Worm (Caenorhabditis elegans): ENCODE data around the gene ham-2.

ham-2 gene

ce11 chrX:4521837-4522816, 32.4 kb upstream of the ham-2 start, which contains the start of gene C07A12.7:
Gene C07A12.7, minus strand, starts transcription at chrX:4522144.
- peak; percentile 3 for TF ChIP-seq drap-1 (GFP tag; optimal IDR thresholded peaks at IDR 0.05)
- TF ChIP-seq ham-2 (GFP tag; optimal IDR thresholded peaks at IDR 0.05): peak; percentile 81
- no peak for TF ChIP-seq snpc-4 (tag; optimal IDR thresholded peaks at IDR 0.05)
- peak; percentile 62 for TF ChIP-seq unc-62 (GFP tag; optimal IDR thresholded peaks at IDR 0.05)
- peak; percentile 39 for TF ChIP-seq nhr-2 (tag; optimal IDR thresholded peaks at IDR 0.05)
- peak; percentile 3 for TF ChIP-seq ces-1 (GFP tag; optimal IDR thresholded peaks at IDR 0.05)
- peak; percentile 85 for TF ChIP-seq elt-1 (tag; optimal IDR thresholded peaks at IDR 0.05; ENCODE audit: borderline replicate concordance, insufficient read depth)
- no peak for TF ChIP-seq nhr-76 (tag; optimal IDR thresholded peaks at IDR 0.05)

ce11 chrX:4523315-4523714, 31.2 kb upstream of the ham-2 start:
- no peak for TF ChIP-seq nhr-28 (tag; optimal IDR thresholded peaks at IDR 0.05)
- no peak for TF ChIP-seq elt-3 (tag; optimal IDR thresholded peaks at IDR 0.05)

ce11 chrX:4523887-4524350, 30.6 kb upstream of the ham-2 start, which contains the start of gene pdi-2:
Gene pdi-2, plus strand, starts transcription at chrX:4524155.
- peak; percentile 21 for TF ChIP-seq nhr-237 (tag; optimal IDR thresholded peaks at IDR 0.05)
- TF ChIP-seq blmp-1 (tag; optimal IDR thresholded peaks at IDR 0.05): peak; percentile 24
- peak; percentile 6 for TF ChIP-seq bed-3 (GFP tag; optimal IDR thresholded peaks at IDR 0.05)
- no peak for TF ChIP-seq hlh-1 (tag; optimal IDR thresholded peaks at IDR 0.05)
- TF ChIP-seq unc-120 (tag; optimal IDR thresholded peaks at IDR 0.05; ENCODE audit: poor library complexity, severe bottlenecking): peak; percentile 63
- TF ChIP-seq ztf-11 (tag; optimal IDR thresholded peaks at IDR 0.05): no peak
- peak; percentile 41 for TF ChIP-seq nhr-2 (tag; optimal IDR thresholded peaks at IDR 0.05)
- TF ChIP-seq tbx-8 (GFP tag; optimal IDR thresholded peaks at IDR 0.05): no peak
- TF ChIP-seq mab-5 (tag; optimal IDR thresholded peaks at IDR 0.05): no peak
- peak; percentile 49 for TF ChIP-seq ceh-83 (GFP tag; optimal IDR thresholded peaks at IDR 0.05)
- no peak for TF ChIP-seq nhr-28 (tag; optimal IDR thresholded peaks at IDR 0.05)
- TF ChIP-seq snpc-4 (tag; optimal IDR thresholded peaks at IDR 0.05): no peak
- no peak for TF ChIP-seq pha-4 (tag; optimal IDR thresholded peaks at IDR 0.05)
- peak; percentile 73 for TF ChIP-seq drap-1 (GFP tag; optimal IDR thresholded peaks at IDR 0.05)
- peak; percentile 88 for TF ChIP-seq lsy-2 (tag; optimal IDR thresholded peaks at IDR 0.05)
- TF ChIP-seq elt-1 (tag; optimal IDR thresholded peaks at IDR 0.05; ENCODE audit: borderline replicate concordance, insufficient read depth): no peak
- TF ChIP-seq elt-3 (tag; optimal IDR thresholded peaks at IDR 0.05): no peak
- peak; percentile 0 for TF ChIP-seq unc-62 (GFP tag; optimal IDR thresholded peaks at IDR 0.05)
- TF ChIP-seq M03D4.4 (tag; optimal IDR thresholded peaks at IDR 0.05): peak; percentile 73
- no peak for TF ChIP-seq unc-39 (tag; optimal IDR thresholded peaks at IDR 0.05)
- TF ChIP-seq ceh-39 (tag; optimal IDR thresholded peaks at IDR 0.05): no peak
- no peak for TF ChIP-seq zip-8 (tag; optimal IDR thresholded peaks at IDR 0.05)
- TF ChIP-seq ces-1 (GFP tag; optimal IDR thresholded peaks at IDR 0.05): peak; percentile 74
- TF ChIP-seq cnd-1 (tag; optimal IDR thresholded peaks at IDR 0.05): peak; percentile 66
- TF ChIP-seq mls-2 (tag; optimal IDR thresholded peaks at IDR 0.05): peak; percentile 87
- peak; percentile 49 for TF ChIP-seq lin-32 (GFP tag; optimal IDR thresholded peaks at IDR 0.05)
- TF ChIP-seq ceh-43 (GFP tag; optimal IDR thresholded peaks at IDR 0.05): peak; percentile 16
- TF ChIP-seq flh-1 (GFP tag; optimal IDR thresholded peaks at IDR 0.05): no peak
- TF ChIP-seq nhr-76 (tag; optimal IDR thresholded peaks at IDR 0.05): no peak
- no peak for TF ChIP-seq nhr-12 (tag; optimal IDR thresholded peaks at IDR 0.05)
- TF ChIP-seq lin-13 (tag; optimal IDR thresholded peaks at IDR 0.05): peak; percentile 14
- peak; percentile 86 for TF ChIP-seq sptf-1 (tag; optimal IDR thresholded peaks at IDR 0.05)
- peak; percentile 94 for TF ChIP-seq ham-2 (GFP tag; optimal IDR thresholded peaks at IDR 0.05)
- TF ChIP-seq sem-2 (GFP tag; optimal IDR thresholded peaks at IDR 0.05): no peak
- TF ChIP-seq mep-1 (tag; optimal IDR thresholded peaks at IDR 0.05): peak; percentile 54

Measured in whole organism, mixed stage, embryonic.